Fruit fly (Drosophila melanogaster) whole organism, pupa: ENCODE results near the gene CG13728.

Source experiments
- CG34367 ChIP-seq: fragments of 200-800 bp; sonication (Bioruptor generic); optimal IDR thresholded peaks from 2 replicates; lab custom pipeline; 2018; ENCODE audit warnings: missing biosample characterization, mild to moderate bottlenecking, missing genetic modification characterization
- CG8159 ChIP-seq: fragments of 200-800 bp; sonication (Bioruptor generic); optimal IDR thresholded peaks from 3 replicates; lab custom pipeline; 2018; ENCODE audit warnings: missing biosample characterization, mild to moderate bottlenecking, missing genetic modification characterization, moderate library complexity
- Snoo ChIP-seq: fragments of 200-800 bp; sonication (Bioruptor generic); optimal IDR thresholded peaks from 3 replicates; lab custom pipeline; 2017; ENCODE audit warnings: missing biosample characterization, mild to moderate bottlenecking, missing genetic modification characterization, inconsistent platforms
- gl ChIP-seq: fragments of 200-800 bp; sonication (Bioruptor generic); optimal IDR thresholded peaks from 2 replicates; lab custom pipeline; 2018; ENCODE audit warnings: missing biosample characterization, mild to moderate bottlenecking, missing genetic modification characterization

DNA sequence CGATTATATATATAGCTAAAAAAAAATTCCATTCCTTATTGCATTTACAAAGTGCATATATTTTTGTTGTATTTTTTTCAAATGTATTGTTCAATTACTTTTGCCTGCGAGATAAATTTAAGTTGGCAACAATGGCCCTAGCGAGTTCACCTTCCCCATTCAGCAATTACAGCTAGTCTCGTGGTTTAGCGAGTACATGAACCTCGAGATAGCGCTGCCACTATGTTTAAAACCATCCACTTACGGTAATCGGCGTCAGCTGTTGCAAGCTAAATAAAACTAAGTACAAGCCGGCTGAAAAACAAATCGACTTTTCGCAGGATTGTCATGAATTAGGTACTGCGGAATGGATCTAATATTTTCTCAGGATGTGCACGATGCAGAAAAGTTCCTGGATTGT is 29.7 kb downstream of the CG13728 start:
- TF ChIP-seq Snoo (tag; lab: Kevin White, UChicago) (no peak), gl (tag; lab: Kevin White, UChicago) (no peak), CG8159 (no peak), CG34367 (tag; lab: Kevin White, UChicago) (no peak)
